Worm (Caenorhabditis elegans) whole organism, mixed stage, embryonic: ENCODE data around the gene T05C12.11.
A peak's percentile ranks its signal among the peaks of the same experiment; 100 is the strongest.

Experiments
- M03D4.4 ChIP-seq: sonication (generic microtip); optimal IDR thresholded peaks from 2 replicates; lab custom pipeline; 2017; ENCODE audit warnings: mild to moderate bottlenecking, missing genetic modification characterization, missing compliant biosample characterization
- bed-3 ChIP-seq: fragments of 200-800 bp; sonication (Bioruptor generic); optimal IDR thresholded peaks from 3 replicates; lab custom pipeline; 2018; ENCODE audit warnings: mild to moderate bottlenecking, missing genetic modification characterization, moderate library complexity, missing compliant biosample characterization
- blmp-1 ChIP-seq: fragments of 150-350 bp; optimal IDR thresholded peaks from 2 replicates; lab custom pipeline; 2014; ENCODE audit warnings: missing biosample characterization, missing genetic modification characterization
- ceh-39 ChIP-seq: fragments of 150-350 bp; optimal IDR thresholded peaks from 2 replicates; lab custom pipeline; 2014; ENCODE audit warnings: missing biosample characterization, missing genetic modification characterization
- ceh-43 ChIP-seq: fragments of 200-800 bp; sonication (Bioruptor generic); optimal IDR thresholded peaks from 2 replicates; lab custom pipeline; 2018; ENCODE audit warnings: mild to moderate bottlenecking, missing genetic modification characterization, moderate library complexity, missing compliant biosample characterization
- ceh-83 ChIP-seq: fragments of 200-800 bp; sonication (Bioruptor generic); optimal IDR thresholded peaks from 2 replicates; lab custom pipeline; 2018; ENCODE audit warnings: mild to moderate bottlenecking, missing genetic modification characterization, missing compliant biosample characterization
- ces-1 ChIP-seq: fragments of 150-350 bp; optimal IDR thresholded peaks from 2 replicates; lab custom pipeline; 2014; ENCODE audit warnings: missing biosample characterization, missing genetic modification reagents, missing genetic modification characterization
- cnd-1 ChIP-seq: fragments of 200-800 bp; sonication (Bioruptor generic); optimal IDR thresholded peaks from 2 replicates; lab custom pipeline; 2018; ENCODE audit warnings: mild to moderate bottlenecking, missing genetic modification characterization, missing compliant biosample characterization
- drap-1 ChIP-seq: fragments of 200-800 bp; sonication (Bioruptor generic); optimal IDR thresholded peaks from 3 replicates; lab custom pipeline; 2018; ENCODE audit warnings: mild to moderate bottlenecking, missing genetic modification characterization, missing compliant biosample characterization
- elt-1 ChIP-seq: sonication (generic microtip); optimal IDR thresholded peaks from 2 replicates; lab custom pipeline; 2017; ENCODE audit warnings: missing genetic modification characterization, mild to moderate bottlenecking, missing compliant biosample characterization, antibody characterized with exemption, moderate library complexity, borderline replicate concordance; ENCODE audit not compliant: insufficient read depth
- elt-3 ChIP-seq: fragments of 150-350 bp; optimal IDR thresholded peaks from 2 replicates; lab custom pipeline; 2014; ENCODE audit warnings: missing biosample characterization, missing genetic modification characterization
- flh-1 ChIP-seq: fragments of 200-800 bp; sonication (Bioruptor generic); optimal IDR thresholded peaks from 2 replicates; lab custom pipeline; 2018; ENCODE audit warnings: mild to moderate bottlenecking, missing genetic modification characterization, moderate library complexity, missing compliant biosample characterization
- ham-2 ChIP-seq: fragments of 200-800 bp; sonication (Bioruptor generic); optimal IDR thresholded peaks from 2 replicates; lab custom pipeline; 2018; ENCODE audit warnings: mild to moderate bottlenecking, missing genetic modification characterization, missing compliant biosample characterization
- hlh-1 ChIP-seq: fragments of 150-350 bp; optimal IDR thresholded peaks from 2 replicates; lab custom pipeline; 2014; ENCODE audit warnings: missing biosample characterization, missing genetic modification reagents, missing genetic modification characterization
- lin-13 ChIP-seq: fragments of 150-350 bp; optimal IDR thresholded peaks from 2 replicates; lab custom pipeline; 2014; ENCODE audit warnings: missing biosample characterization, missing genetic modification characterization
- lin-32 ChIP-seq: fragments of 200-800 bp; sonication (Bioruptor generic); optimal IDR thresholded peaks from 2 replicates; lab custom pipeline; 2018; ENCODE audit warnings: mild to moderate bottlenecking, missing genetic modification characterization, missing compliant biosample characterization
- lsy-2 ChIP-seq: fragments of 150-350 bp; optimal IDR thresholded peaks from 2 replicates; lab custom pipeline; 2014; ENCODE audit warnings: missing biosample characterization, missing genetic modification characterization
- mab-5 ChIP-seq: fragments of 150-350 bp; optimal IDR thresholded peaks from 2 replicates; lab custom pipeline; 2014; ENCODE audit warnings: missing biosample characterization, missing genetic modification characterization
- mep-1 ChIP-seq: fragments of 150-350 bp; optimal IDR thresholded peaks from 2 replicates; lab custom pipeline; 2017; ENCODE audit warnings: missing biosample characterization, missing genetic modification reagents, missing genetic modification characterization, inconsistent platforms
- mls-2 ChIP-seq: sonication (generic microtip); optimal IDR thresholded peaks from 2 replicates; lab custom pipeline; 2016; ENCODE audit warnings: mild to moderate bottlenecking, missing genetic modification characterization, moderate library complexity, missing compliant biosample characterization
- nhr-12 ChIP-seq: fragments of 150-350 bp; optimal IDR thresholded peaks from 2 replicates; lab custom pipeline; 2014; ENCODE audit warnings: missing biosample characterization, missing genetic modification characterization
- nhr-2 ChIP-seq: fragments of 150-350 bp; optimal IDR thresholded peaks from 2 replicates; lab custom pipeline; 2014; ENCODE audit warnings: missing biosample characterization, missing genetic modification characterization
- nhr-237 ChIP-seq: fragments of 150-350 bp; optimal IDR thresholded peaks from 2 replicates; lab custom pipeline; 2014; ENCODE audit warnings: missing biosample characterization, missing genetic modification characterization
- nhr-28 ChIP-seq: fragments of 150-350 bp; optimal IDR thresholded peaks from 2 replicates; lab custom pipeline; 2014; ENCODE audit warnings: missing biosample characterization, missing genetic modification characterization
- nhr-76 ChIP-seq: sonication (generic microtip); optimal IDR thresholded peaks from 2 replicates; lab custom pipeline; 2017; ENCODE audit warnings: missing biosample characterization, missing genetic modification characterization
- pha-4 ChIP-seq: fragments of 150-350 bp; optimal IDR thresholded peaks from 2 replicates; lab custom pipeline; 2018; ENCODE audit warnings: missing biosample characterization, missing genetic modification reagents, missing genetic modification characterization
- sem-2 ChIP-seq: fragments of 200-800 bp; sonication (Bioruptor generic); optimal IDR thresholded peaks from 2 replicates; lab custom pipeline; 2018; ENCODE audit warnings: mild to moderate bottlenecking, missing genetic modification characterization, missing compliant biosample characterization
- snpc-4 ChIP-seq: fragments of 150-350 bp; optimal IDR thresholded peaks from 2 replicates; lab custom pipeline; 2014; ENCODE audit warnings: missing biosample characterization, missing genetic modification characterization
- sptf-1 ChIP-seq: sonication (generic microtip); optimal IDR thresholded peaks from 2 replicates; lab custom pipeline; 2017; ENCODE audit warnings: mild to moderate bottlenecking, missing genetic modification characterization, moderate library complexity, missing compliant biosample characterization
- tbx-8 ChIP-seq: fragments of 200-800 bp; sonication (Bioruptor generic); optimal IDR thresholded peaks from 2 replicates; lab custom pipeline; 2018; ENCODE audit warnings: mild to moderate bottlenecking, missing genetic modification characterization, moderate library complexity, missing compliant biosample characterization
- unc-120 ChIP-seq: sonication (generic microtip); optimal IDR thresholded peaks from 2 replicates; lab custom pipeline; 2017; ENCODE audit warnings: missing genetic modification characterization, missing compliant biosample characterization; ENCODE audit not compliant: poor library complexity, severe bottlenecking
- unc-39 ChIP-seq: fragments of 150-350 bp; optimal IDR thresholded peaks from 2 replicates; lab custom pipeline; 2014; ENCODE audit warnings: missing biosample characterization, missing genetic modification characterization
- unc-62 ChIP-seq: fragments of 150-350 bp; optimal IDR thresholded peaks from 2 replicates; lab custom pipeline; 2014; ENCODE audit warnings: missing biosample characterization, missing genetic modification reagents, missing genetic modification characterization
- zip-8 ChIP-seq: fragments of 150-350 bp; optimal IDR thresholded peaks from 2 replicates; lab custom pipeline; 2014; ENCODE audit warnings: missing biosample characterization, missing genetic modification characterization
- ztf-11 ChIP-seq: fragments of 150-350 bp; optimal IDR thresholded peaks from 2 replicates; lab custom pipeline; 2014; ENCODE audit warnings: missing biosample characterization, missing genetic modification characterization

Gene T05C12.11

DNA sequence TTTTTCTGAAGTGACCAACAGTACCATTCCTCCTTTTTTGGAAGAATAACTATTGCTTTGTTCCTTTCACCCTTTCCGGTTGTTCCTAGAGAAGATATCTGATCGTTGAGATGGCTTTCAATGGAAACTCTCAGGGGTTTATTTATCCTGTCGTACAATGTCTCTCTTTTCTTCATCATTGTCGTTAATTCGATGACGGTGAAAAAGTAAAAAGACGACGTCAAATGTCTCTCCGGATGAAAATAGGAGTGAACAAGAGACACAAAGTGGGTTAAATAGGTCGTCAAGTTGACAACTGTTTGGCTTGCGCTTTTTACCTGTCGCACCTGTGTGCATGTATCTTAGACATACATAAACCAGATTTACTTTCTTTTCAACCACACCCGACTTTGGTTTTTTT lies 23.6 kb upstream of the T05C12.11 start:
- no peak for TF ChIP-seq cnd-1 (tag; lab: Kevin White, UChicago)
- TF ChIP-seq unc-62 (GFP tag; lab: Kevin White, UChicago): no peak
- no peak for TF ChIP-seq nhr-237 (tag; lab: Kevin White, UChicago)
- TF ChIP-seq elt-3 (tag; lab: Kevin White, UChicago): no peak
- TF ChIP-seq mls-2 (tag; lab: Kevin White, UChicago): no peak
- TF ChIP-seq ces-1: no peak
- no peak for TF ChIP-seq sptf-1 (tag; lab: Kevin White, UChicago)

DNA sequence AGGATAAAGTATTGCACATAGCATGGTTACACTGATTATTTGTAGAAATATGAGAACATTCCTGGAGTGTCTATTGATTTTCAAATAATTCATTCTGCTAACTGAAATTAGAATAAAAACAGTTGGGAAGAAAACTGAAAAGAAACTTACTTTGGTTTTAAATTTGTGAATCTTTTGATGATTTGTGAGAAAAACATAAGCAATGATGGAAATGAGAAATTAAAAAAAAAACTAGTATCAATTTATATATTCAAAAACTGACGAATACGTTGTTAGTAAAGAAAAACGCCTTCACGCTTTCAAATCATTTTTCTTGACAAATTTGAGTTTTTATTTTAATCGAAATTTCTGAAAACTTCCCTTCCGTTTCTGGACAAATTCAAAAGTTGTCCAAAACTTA lies 22.9 kb upstream of the T05C12.11 start, which contains the start of gene T05C12.9:
Gene T05C12.9 (minus strand): TSS at position 101 of the 400 bp plus-strand sequence.
- TF ChIP-seq elt-3 (tag; lab: Kevin White, UChicago): no peak
- no peak for TF ChIP-seq zip-8
- TF ChIP-seq mab-5 (tag; lab: Kevin White, UChicago): no peak
- TF ChIP-seq unc-62 (GFP tag; lab: Kevin White, UChicago): no peak
- no peak for TF ChIP-seq mep-1 (tag; lab: Kevin White, UChicago)
- TF ChIP-seq blmp-1: no peak
- TF ChIP-seq drap-1 (GFP tag; lab: Kevin White, UChicago): no peak
- TF ChIP-seq sptf-1 (tag; lab: Kevin White, UChicago): no peak
- no peak for TF ChIP-seq nhr-237 (tag; lab: Kevin White, UChicago)

DNA sequence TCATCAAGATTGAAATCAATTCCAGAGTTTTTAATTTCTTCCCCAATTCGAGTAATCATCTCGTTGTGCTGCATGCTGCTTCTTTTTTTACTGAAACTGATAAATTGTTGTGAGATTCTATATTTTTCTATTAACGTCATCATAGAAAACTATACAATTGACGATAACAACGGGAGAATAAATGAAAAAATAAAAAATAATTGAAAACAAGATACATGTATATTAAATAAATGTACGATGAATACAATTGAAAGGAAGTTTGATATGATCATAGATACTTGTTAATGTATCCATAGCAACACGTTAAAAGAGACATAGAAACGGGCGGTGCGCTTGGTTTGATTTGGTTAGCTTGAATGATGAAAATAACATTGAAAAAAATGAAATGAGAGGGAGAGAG lies 20.2 kb upstream of the T05C12.11 start, which contains the start of gene T05C12.8:
Gene T05C12.8 (minus strand): TSS at position 101 of the 400 bp plus-strand sequence.
- no peak for TF ChIP-seq unc-120
- TF ChIP-seq ces-1: peak; percentile 15

DNA sequence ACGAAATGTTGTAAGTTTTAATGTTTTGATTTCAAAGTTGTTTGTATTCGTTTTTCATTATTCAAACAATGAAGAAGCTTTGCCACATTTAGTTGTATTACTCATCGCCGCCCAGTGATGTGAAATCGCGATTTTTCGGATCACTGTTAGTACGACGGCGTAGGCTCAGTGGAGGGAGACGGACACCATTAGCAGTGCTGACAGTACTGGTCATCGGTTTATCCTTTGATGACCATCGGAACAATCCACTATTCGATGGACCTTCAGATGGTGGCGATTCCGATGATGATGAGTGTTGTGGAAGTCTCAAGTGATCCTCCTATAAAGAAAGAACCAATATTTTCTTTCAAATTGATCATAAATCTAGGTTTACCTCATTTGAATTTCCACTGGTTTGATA lies 17.2 kb upstream of the T05C12.11 start:
- TF ChIP-seq mls-2 (tag; lab: Kevin White, UChicago): no peak
- no peak for TF ChIP-seq unc-120
- no peak for TF ChIP-seq cnd-1 (tag; lab: Kevin White, UChicago)

DNA sequence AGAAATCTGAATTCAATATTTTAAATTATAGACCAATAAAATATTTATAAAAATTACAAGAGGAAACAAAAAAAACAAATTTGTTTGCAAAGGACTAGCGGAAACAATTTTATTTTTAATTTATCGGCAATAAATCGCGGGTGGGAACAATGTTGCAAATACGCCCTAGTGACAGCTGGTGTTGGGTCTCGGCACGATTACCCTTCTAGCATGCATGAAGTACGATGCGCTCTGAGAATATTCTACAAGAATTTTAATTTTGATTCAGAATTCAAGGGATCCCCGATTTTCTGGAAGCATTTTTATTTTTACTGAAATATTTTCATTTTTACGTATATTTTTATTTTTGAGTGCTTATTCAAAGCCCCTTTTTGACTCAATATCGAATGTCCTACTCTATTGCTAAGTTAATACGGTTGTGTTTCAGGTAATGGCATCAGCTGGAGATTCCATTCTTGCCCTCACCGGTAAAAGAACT lies 14.8 kb upstream of the T05C12.11 start, which contains the start of the genes mig-5 and cct-1:
Gene mig-5 (minus strand): TSS at position 8 of the 478 bp plus-strand sequence.
Gene cct-1 (plus strand): TSS at position 428 of the 478 bp plus-strand sequence.
- no peak for TF ChIP-seq unc-120
- no peak for TF ChIP-seq tbx-8 (GFP tag; lab: Kevin White, UChicago)
- no peak for TF ChIP-seq flh-1 (GFP tag; lab: Kevin White, UChicago)
- TF ChIP-seq unc-39 (tag; lab: Kevin White, UChicago): no peak
- peak; percentile 96 for TF ChIP-seq cnd-1 (tag; lab: Kevin White, UChicago)
- peak; percentile 87 for TF ChIP-seq ces-1
- TF ChIP-seq mls-2 (tag; lab: Kevin White, UChicago): no peak
- TF ChIP-seq sptf-1 (tag; lab: Kevin White, UChicago): peak; percentile 67
- peak; percentile 40 for TF ChIP-seq drap-1 (GFP tag; lab: Kevin White, UChicago)
- no peak for TF ChIP-seq bed-3
- TF ChIP-seq mab-5 (tag; lab: Kevin White, UChicago): peak; percentile 70
- peak; percentile 87 for TF ChIP-seq hlh-1 (tag; lab: Kevin White, UChicago)
- peak; percentile 91 for TF ChIP-seq lin-13 (tag; lab: Kevin White, UChicago)
- peak; percentile 86 for TF ChIP-seq unc-62 (GFP tag; lab: Kevin White, UChicago)
- peak; percentile 100 for TF ChIP-seq lsy-2
- TF ChIP-seq elt-3 (tag; lab: Kevin White, UChicago): no peak
- peak; percentile 8 for TF ChIP-seq ceh-43 (GFP tag; lab: Kevin White, UChicago)
- no peak for TF ChIP-seq zip-8
- TF ChIP-seq lin-32 (GFP tag; lab: Kevin White, UChicago): peak; percentile 59
- TF ChIP-seq ham-2 (GFP tag; lab: Kevin White, UChicago): peak; percentile 40
- peak; percentile 91 for TF ChIP-seq ceh-39 (tag; lab: Kevin White, UChicago)
- TF ChIP-seq mep-1 (tag; lab: Kevin White, UChicago): peak; percentile 98
- TF ChIP-seq nhr-237 (tag; lab: Kevin White, UChicago): peak; percentile 96
- no peak for TF ChIP-seq ceh-83 (GFP tag; lab: Kevin White, UChicago)
- TF ChIP-seq ztf-11: no peak
- no peak for TF ChIP-seq nhr-28
- TF ChIP-seq blmp-1: peak; percentile 40
- no peak for TF ChIP-seq elt-1 (tag; lab: Kevin White, UChicago)
- no peak for TF ChIP-seq nhr-12
- TF ChIP-seq M03D4.4 (tag; lab: Kevin White, UChicago): peak; percentile 61
- peak; percentile 60 for TF ChIP-seq nhr-2 (tag; lab: Kevin White, UChicago)
- no peak for TF ChIP-seq nhr-76 (tag; lab: Kevin White, UChicago)
- TF ChIP-seq snpc-4 (tag; lab: Kevin White, UChicago): no peak
- peak; percentile 96 for TF ChIP-seq pha-4 (tag; lab: Kevin White, UChicago)
- no peak for TF ChIP-seq sem-2 (GFP tag; lab: Kevin White, UChicago)
